Fruit fly (Drosophila melanogaster) whole organism, embryonic: ENCODE results near the gene LUBEL.

ENCODE experiments used
- Abd-B ChIP-seq: fragments of 200-800 bp; sonication (Bioruptor generic); optimal IDR thresholded peaks from 2 replicates; lab custom pipeline; 2018; ENCODE audit warnings: missing biosample characterization, mild to moderate bottlenecking, missing genetic modification characterization, moderate library complexity
- Atf3 ChIP-seq: fragments of 200-800 bp; sonication (Bioruptor generic); optimal IDR thresholded peaks from 3 replicates; lab custom pipeline; 2016; ENCODE audit warnings: missing biosample characterization, missing genetic modification characterization
- B-H2 ChIP-seq: fragments of 200-800 bp; sonication (Bioruptor generic); optimal IDR thresholded peaks from 2 replicates; lab custom pipeline; 2018; ENCODE audit warnings: missing biosample characterization, mild to moderate bottlenecking, missing genetic modification characterization
- Blimp-1 ChIP-seq: fragments of 200-800 bp; sonication (Bioruptor generic); optimal IDR thresholded peaks from 3 replicates; lab custom pipeline; 2018; ENCODE audit warnings: missing biosample characterization, missing genetic modification characterization, mild to moderate bottlenecking, moderate library complexity, missing genetic modification reagents
- CG10431 ChIP-seq: fragments of 200-800 bp; sonication (Bioruptor generic); optimal IDR thresholded peaks from 3 replicates; lab custom pipeline; 2018; ENCODE audit warnings: missing biosample characterization, mild to moderate bottlenecking, missing genetic modification characterization
- CG11696 ChIP-seq: fragments of 200-800 bp; sonication (Bioruptor generic); IDR thresholded peaks from 2 replicates; pipeline ENCODE4 v1.3.6; 2022; ENCODE audit warnings: missing biosample characterization, missing genetic modification characterization
- CG13296 ChIP-seq: fragments of 200-800 bp; sonication (Bioruptor generic); optimal IDR thresholded peaks from 3 replicates; lab custom pipeline; 2018; ENCODE audit warnings: missing biosample characterization, mild to moderate bottlenecking, missing genetic modification characterization
- CG13894 ChIP-seq: fragments of 200-800 bp; sonication (Bioruptor generic); optimal IDR thresholded peaks from 3 replicates; lab custom pipeline; 2018; ENCODE audit warnings: missing biosample characterization, mild to moderate bottlenecking, missing genetic modification characterization, moderate library complexity
- CG14441 ChIP-seq: fragments of 200-800 bp; sonication (Bioruptor generic); IDR thresholded peaks from 2 replicates; pipeline ENCODE4 v1.3.6; 2022; ENCODE audit warnings: missing biosample characterization, missing genetic modification characterization
- CG15601 ChIP-seq: fragments of 200-800 bp; sonication (Bioruptor generic); optimal IDR thresholded peaks from 3 replicates; lab custom pipeline; 2019; ENCODE audit warnings: missing biosample characterization, mild to moderate bottlenecking, missing genetic modification characterization, moderate library complexity
- CG15696 ChIP-seq: fragments of 200-800 bp; sonication (Bioruptor generic); optimal IDR thresholded peaks from 2 replicates; lab custom pipeline; 2019; ENCODE audit warnings: missing biosample characterization, mild to moderate bottlenecking, missing genetic modification characterization, moderate library complexity
- CG1647 ChIP-seq: fragments of 200-800 bp; sonication (Bioruptor generic); optimal IDR thresholded peaks from 3 replicates; lab custom pipeline; 2016; ENCODE audit warnings: missing biosample characterization, missing genetic modification characterization
- CG17912 ChIP-seq: fragments of 200-800 bp; sonication (Bioruptor generic); optimal IDR thresholded peaks from 2 replicates; lab custom pipeline; 2018; ENCODE audit warnings: missing biosample characterization, mild to moderate bottlenecking, missing genetic modification characterization
- CG1832 ChIP-seq: fragments of 200-800 bp; sonication (Bioruptor generic); optimal IDR thresholded peaks from 2 replicates; lab custom pipeline; 2017; ENCODE audit warnings: missing biosample characterization, mild to moderate bottlenecking, missing genetic modification characterization, inconsistent platforms
- CG2678 ChIP-seq: fragments of 200-800 bp; sonication (Bioruptor generic); optimal IDR thresholded peaks from 3 replicates; lab custom pipeline; 2019; ENCODE audit warnings: missing biosample characterization, mild to moderate bottlenecking, missing genetic modification characterization, moderate library complexity
- CG30431 ChIP-seq: fragments of 200-800 bp; sonication (Bioruptor generic); optimal IDR thresholded peaks from 2 replicates; lab custom pipeline; 2017; ENCODE audit warnings: missing biosample characterization, missing genetic modification characterization
- CG34376 ChIP-seq: fragments of 200-800 bp; sonication (Bioruptor generic); optimal IDR thresholded peaks from 2 replicates; lab custom pipeline; 2018; ENCODE audit warnings: missing biosample characterization, mild to moderate bottlenecking, missing genetic modification characterization
- CG34422 ChIP-seq: fragments of 200-800 bp; sonication (Bioruptor generic); IDR thresholded peaks from 3 replicates; pipeline ENCODE4 v1.3.6; 2022; ENCODE audit warnings: missing biosample characterization, missing genetic modification characterization
- CG7271 ChIP-seq: fragments of 200-800 bp; sonication (Bioruptor generic); optimal IDR thresholded peaks from 2 replicates; lab custom pipeline; 2018; ENCODE audit warnings: missing biosample characterization, mild to moderate bottlenecking, missing genetic modification characterization, moderate library complexity
- CG8089 ChIP-seq: fragments of 200-800 bp; sonication (Bioruptor generic); optimal IDR thresholded peaks from 3 replicates; lab custom pipeline; 2016; ENCODE audit warnings: missing biosample characterization, missing genetic modification characterization
- CG8388 ChIP-seq: fragments of 200-800 bp; sonication (Bioruptor generic); optimal IDR thresholded peaks from 2 replicates; lab custom pipeline; 2019; ENCODE audit warnings: missing biosample characterization, mild to moderate bottlenecking, missing genetic modification characterization, moderate library complexity
- CG9609 ChIP-seq: fragments of 200-800 bp; sonication (Bioruptor generic); optimal IDR thresholded peaks from 3 replicates; lab custom pipeline; 2016; ENCODE audit warnings: missing biosample characterization, missing genetic modification characterization
- CkIIα-i1 ChIP-seq: fragments of 200-800 bp; sonication (Bioruptor generic); IDR thresholded peaks from 2 replicates; pipeline ENCODE4 v1.3.6; 2022; ENCODE audit warnings: missing biosample characterization, missing genetic modification characterization
- Dek ChIP-seq: fragments of 200-800 bp; sonication (Bioruptor generic); optimal IDR thresholded peaks from 3 replicates; lab custom pipeline; 2019; ENCODE audit warnings: missing biosample characterization, mild to moderate bottlenecking, missing genetic modification characterization, moderate library complexity
- Fer3 ChIP-seq: fragments of 200-800 bp; sonication (Bioruptor generic); optimal IDR thresholded peaks from 2 replicates; lab custom pipeline; 2018; ENCODE audit warnings: missing biosample characterization, mild to moderate bottlenecking, missing genetic modification characterization, moderate library complexity
- Gsc ChIP-seq: fragments of 200-800 bp; sonication (Bioruptor generic); IDR thresholded peaks from 2 replicates; pipeline ENCODE4 v1.3.6; 2022; ENCODE audit warnings: missing biosample characterization, missing genetic modification characterization
- Gug ChIP-seq: fragments of 200-800 bp; sonication (Bioruptor generic); IDR thresholded peaks from 4 replicates; pipeline ENCODE4 v1.3.6; 2022; ENCODE audit warnings: missing biosample characterization, missing genetic modification characterization
- Hr51 ChIP-seq, 2 experiments: fragments of 200-800 bp; sonication (Bioruptor generic); optimal IDR thresholded peaks; 2 replicates in 1 of 2; 3 replicates in 1 of 2; lab custom pipeline; 2016 to 2018; ENCODE audit warnings: missing biosample characterization in 2 of 2, missing genetic modification characterization in 2 of 2, mild to moderate bottlenecking in 1 of 2, moderate library complexity in 1 of 2
- Hsf ChIP-seq: fragments of 200-800 bp; sonication (Bioruptor generic); optimal IDR thresholded peaks from 3 replicates; lab custom pipeline; 2016; ENCODE audit warnings: missing biosample characterization, missing genetic modification characterization
- MBD-R2 ChIP-seq: fragments of 200-800 bp; sonication (Bioruptor generic); IDR thresholded peaks from 2 replicates; pipeline ENCODE4 v1.3.6; 2022; ENCODE audit warnings: missing biosample characterization, missing genetic modification characterization
- NK7.1 ChIP-seq: fragments of 200-800 bp; sonication (Bioruptor generic); optimal IDR thresholded peaks from 3 replicates; lab custom pipeline; 2016; ENCODE audit warnings: missing biosample characterization, missing genetic modification characterization
- Neu2 ChIP-seq: fragments of 200-800 bp; sonication (Bioruptor generic); optimal IDR thresholded peaks from 3 replicates; lab custom pipeline; 2016; ENCODE audit warnings: missing biosample characterization, missing genetic modification characterization, borderline replicate concordance
- Side ChIP-seq: fragments of 200-800 bp; sonication (Bioruptor generic); optimal IDR thresholded peaks from 2 replicates; lab custom pipeline; 2016; ENCODE audit warnings: missing biosample characterization, missing genetic modification characterization
- ac ChIP-seq: fragments of 200-800 bp; sonication (Bioruptor generic); optimal IDR thresholded peaks from 3 replicates; lab custom pipeline; 2017; ENCODE audit warnings: missing biosample characterization, mild to moderate bottlenecking, missing genetic modification characterization
- caup ChIP-seq: fragments of 200-800 bp; sonication (Bioruptor generic); optimal IDR thresholded peaks from 3 replicates; lab custom pipeline; 2017; ENCODE audit warnings: missing biosample characterization, mild to moderate bottlenecking, missing genetic modification characterization, moderate library complexity; ENCODE audit not compliant: severe bottlenecking
- chm ChIP-seq: fragments of 200-800 bp; sonication (Bioruptor generic); IDR thresholded peaks from 2 replicates; pipeline ENCODE4 v1.3.6; 2022; ENCODE audit warnings: missing biosample characterization, missing genetic modification characterization
- dm ChIP-seq: fragments of 200-800 bp; sonication (Bioruptor generic); optimal IDR thresholded peaks from 3 replicates; lab custom pipeline; 2016; ENCODE audit warnings: missing biosample characterization, missing genetic modification characterization
- grn ChIP-seq: fragments of 200-800 bp; sonication (Bioruptor generic); optimal IDR thresholded peaks from 3 replicates; lab custom pipeline; 2017; ENCODE audit warnings: missing biosample characterization, missing genetic modification characterization
- hb ChIP-seq: fragments of 200-800 bp; sonication (Bioruptor generic); IDR thresholded peaks from 3 replicates; pipeline ENCODE4 v1.3.6; 2022; ENCODE audit warnings: missing biosample characterization, missing genetic modification characterization; ENCODE audit not compliant: partially characterized antibody
- jing ChIP-seq: fragments of 200-800 bp; sonication (Bioruptor generic); optimal IDR thresholded peaks from 2 replicates; lab custom pipeline; 2018; ENCODE audit warnings: missing biosample characterization, mild to moderate bottlenecking, missing genetic modification characterization
- lmd ChIP-seq: fragments of 200-800 bp; sonication (Bioruptor generic); IDR thresholded peaks from 2 replicates; pipeline ENCODE4 v1.3.6; 2022; ENCODE audit warnings: missing biosample characterization, missing genetic modification characterization
- odd ChIP-seq: fragments of 200-800 bp; sonication (Bioruptor generic); optimal IDR thresholded peaks from 2 replicates; lab custom pipeline; 2017; ENCODE audit warnings: missing biosample characterization, mild to moderate bottlenecking, missing genetic modification characterization
- pzg ChIP-seq: fragments of 200-800 bp; sonication (Bioruptor generic); optimal IDR thresholded peaks from 3 replicates; lab custom pipeline; 2018; ENCODE audit warnings: missing biosample characterization, mild to moderate bottlenecking, missing genetic modification characterization, moderate library complexity
- repo ChIP-seq: fragments of 200-800 bp; sonication (Bioruptor generic); optimal IDR thresholded peaks from 2 replicates; lab custom pipeline; 2016; ENCODE audit warnings: missing biosample characterization, missing genetic modification characterization
- slp2 ChIP-seq: fragments of 200-800 bp; sonication (Bioruptor generic); optimal IDR thresholded peaks from 2 replicates; lab custom pipeline; 2016; ENCODE audit warnings: missing biosample characterization, missing genetic modification characterization
- sqz ChIP-seq: fragments of 200-800 bp; sonication (Bioruptor generic); optimal IDR thresholded peaks from 3 replicates; lab custom pipeline; 2018; ENCODE audit warnings: missing biosample characterization, mild to moderate bottlenecking, missing genetic modification characterization
- twi ChIP-seq: fragments of 200-800 bp; optimal IDR thresholded peaks from 2 replicates; lab custom pipeline; 2019; ENCODE audit warnings: missing biosample characterization, mild to moderate bottlenecking, missing genetic modification characterization, moderate library complexity

Gene LUBEL

DNA sequence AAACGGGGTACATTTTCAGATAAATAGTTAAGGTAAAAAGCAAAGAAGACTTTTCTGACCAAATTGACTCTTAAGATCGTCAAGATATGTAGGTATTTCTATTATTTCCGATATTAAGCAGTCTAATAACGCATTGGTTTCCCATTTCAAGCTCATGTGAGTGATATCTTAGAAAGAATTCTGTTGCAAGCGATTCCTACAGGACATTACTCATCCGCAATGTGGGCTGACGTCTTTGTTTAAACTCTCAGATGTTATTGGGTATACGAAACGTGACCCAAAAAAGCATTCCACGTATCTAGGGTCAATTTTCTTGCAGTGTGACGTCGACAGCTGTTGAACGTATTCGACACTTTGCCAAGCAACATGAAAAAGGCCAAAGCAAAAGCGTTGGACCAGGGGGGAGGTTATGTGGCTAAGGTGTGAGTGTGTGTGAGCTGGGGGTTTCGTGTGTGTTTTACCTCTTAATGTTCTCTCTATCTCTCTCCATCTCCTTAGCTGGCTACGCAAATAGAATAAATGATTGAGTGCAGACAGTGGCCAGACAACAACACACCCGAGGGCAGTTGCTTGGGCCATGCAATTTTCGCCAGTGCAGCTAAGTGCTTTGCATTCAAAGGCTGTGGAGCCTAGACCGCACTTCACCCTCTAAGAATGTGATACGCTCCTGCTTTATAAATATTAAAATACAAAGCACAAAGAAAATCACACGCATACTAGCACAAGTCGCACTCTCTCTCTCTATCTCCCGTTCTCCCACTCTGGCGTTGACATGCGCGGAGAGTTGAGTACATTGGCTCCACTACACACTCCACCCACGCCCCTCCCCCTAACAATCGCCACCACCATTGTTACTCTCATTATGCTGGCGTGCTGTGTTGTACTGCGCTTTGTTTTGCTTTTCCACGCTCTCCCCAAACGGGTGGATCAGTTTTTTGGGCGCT is 14.7 kb upstream of the LUBEL start (continued):
- TF ChIP-seq Gsc (GFP tag; lab: Robert Waterston, UW) (peak; percentile 50), Dek (tag; lab: Kevin White, UChicago) (peak; percentile 94), CG7271 (tag; lab: Kevin White, UChicago) (peak; percentile 62), hb (GFP tag; lab: Robert Waterston, UW) (no peak), CG13296 (GFP tag; lab: Kevin White, UChicago) (peak; percentile 93), CG34376 (GFP tag; lab: Kevin White, UChicago) (peak; percentile 92), Abd-B (GFP tag; lab: Kevin White, UChicago) (peak; percentile 96), MBD-R2 (GFP tag; lab: Robert Waterston, UW) (peak; percentile 39; the same call in 1 of the 2 replicates), CG15696 (tag; lab: Kevin White, UChicago) (peak; percentile 69), dm (GFP tag; lab: Kevin White, UChicago) (peak; percentile 94), CG8089 (GFP tag; lab: Kevin White, UChicago) (peak; percentile 94), jing (GFP tag; lab: Kevin White, UChicago) (peak; percentile 93), CG10431 (GFP tag; lab: Kevin White, UChicago) (peak; percentile 88), CG1647 (peak; percentile 94), CG15601 (tag; lab: Kevin White, UChicago) (peak; percentile 92), lmd (GFP tag; lab: Robert Waterston, UW) (peak; percentile 94), Gug (peak; percentile 91), Neu2 (GFP tag; lab: Kevin White, UChicago) (peak; percentile 88), CG17912 (GFP tag; lab: Kevin White, UChicago) (peak; percentile 54), slp2 (GFP tag; lab: Kevin White, UChicago) (peak; percentile 98), CG2678 (tag; lab: Kevin White, UChicago) (peak; percentile 98), NK7.1 (peak; percentile 95), CG11696 (peak; percentile 96), grn (GFP tag; lab: Kevin White, UChicago) (peak; percentile 89), odd (GFP tag; lab: Kevin White, UChicago) (peak; percentile 96), sqz (GFP tag; lab: Kevin White, UChicago) (peak; percentile 88), CG9609 (GFP tag; lab: Kevin White, UChicago) (peak; percentile 97), Hsf (GFP tag; lab: Kevin White, UChicago) (peak; percentile 97), chm (GFP tag; lab: Robert Waterston, UW) (peak; percentile 40; the same call in 1 of the 2 replicates), twi (tag; lab: Kevin White, UChicago) (peak; percentile 91), Side (GFP tag; lab: Kevin White, UChicago) (peak; percentile 96), CG30431 (GFP tag; lab: Kevin White, UChicago) (peak; percentile 93), CG14441 (GFP tag; lab: Robert Waterston, UW) (peak; percentile 81), caup (GFP tag; lab: Kevin White, UChicago) (peak; percentile 91), CG1832 (no peak), Hr51 (GFP tag; optimal IDR thresholded peaks at IDR 0.05; lab: Kevin White, UChicago) (peak; percentile 95 to 96), CG13894 (peak; percentile 47), B-H2 (GFP tag; lab: Kevin White, UChicago) (peak; percentile 70), CkIIα-i1 (GFP tag; lab: Robert Waterston, UW) (0 out of 2 replicates have a peak, but pooled peaks have one; percentile 14), ac (GFP tag; lab: Kevin White, UChicago) (no peak), CG34422 (GFP tag; lab: Robert Waterston, UW) (peak; percentile 83), Atf3 (GFP tag; lab: Kevin White, UChicago) (peak; percentile 95), pzg (GFP tag; lab: Kevin White, UChicago) (peak; percentile 3), CG8388 (GFP tag; lab: Kevin White, UChicago) (peak; percentile 92), repo (peak; percentile 90), Fer3 (tag; lab: Kevin White, UChicago) (peak; percentile 88), Blimp-1 (GFP tag; lab: Kevin White, UChicago) (peak; percentile 89)
